Fruit fly (Drosophila melanogaster): Measurements from ENCODE around the gene msb1l.

- peak; percentile 97 for TF ChIP-seq dac (GFP tag; optimal IDR thresholded peaks at IDR 0.05)
- peak; percentile 93 for TF ChIP-seq Lpt (GFP tag; optimal IDR thresholded peaks at IDR 0.05)
Measured at dm6 chr2L:19575626-19576298, 1.7 kb upstream of the msb1l start.

All from whole organism, prepupa.